Fruit fly (Drosophila melanogaster): ENCODE measurements around the gene mRpL49.

mRpL49 gene

DNA sequence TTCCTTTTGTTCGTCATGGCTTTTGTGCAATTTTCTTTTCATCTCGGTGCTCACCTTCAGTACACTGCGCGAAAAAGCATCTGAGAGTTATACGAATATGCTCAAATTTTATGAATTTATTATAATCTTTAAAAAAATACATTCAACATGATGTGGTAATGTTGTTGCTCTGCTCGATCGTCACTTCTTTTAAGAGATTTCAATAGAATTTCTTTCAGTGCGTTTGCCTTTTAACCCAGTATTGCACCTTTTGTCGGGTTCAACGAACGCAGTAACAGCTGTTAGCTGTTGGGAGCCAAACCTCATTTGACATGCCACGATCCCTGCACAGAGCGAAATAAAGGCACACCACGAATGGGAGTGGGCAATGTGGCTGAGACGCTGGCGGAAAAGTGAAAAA is 33.0 kb downstream of the mRpL49 start:
- no peak for TF ChIP-seq kay (GFP tag; ENCODE audit: borderline replicate concordance)
- no peak for TF ChIP-seq CG11617 (GFP tag; optimal IDR thresholded peaks at IDR 0.05)
- no peak for TF ChIP-seq CG14711 (tag; optimal IDR thresholded peaks at IDR 0.05)
- no peak for TF ChIP-seq CG12768 (GFP tag; optimal IDR thresholded peaks at IDR 0.05)
- TF ChIP-seq cnc (optimal IDR thresholded peaks at IDR 0.05) = no peak
- TF ChIP-seq Crg-1 (GFP tag; optimal IDR thresholded peaks at IDR 0.05) = no peak
- no peak for TF ChIP-seq CG7101 (tag; optimal IDR thresholded peaks at IDR 0.05)
- TF ChIP-seq CG33017 (tag; optimal IDR thresholded peaks at IDR 0.05) = no peak
- no peak for TF ChIP-seq toe (GFP tag; optimal IDR thresholded peaks at IDR 0.05)
- TF ChIP-seq Mnt (GFP tag; optimal IDR thresholded peaks at IDR 0.05) = no peak
- no peak for TF ChIP-seq ovo (GFP tag; optimal IDR thresholded peaks at IDR 0.05)
- no peak for TF ChIP-seq CG5204 (GFP tag; optimal IDR thresholded peaks at IDR 0.05)

DNA sequence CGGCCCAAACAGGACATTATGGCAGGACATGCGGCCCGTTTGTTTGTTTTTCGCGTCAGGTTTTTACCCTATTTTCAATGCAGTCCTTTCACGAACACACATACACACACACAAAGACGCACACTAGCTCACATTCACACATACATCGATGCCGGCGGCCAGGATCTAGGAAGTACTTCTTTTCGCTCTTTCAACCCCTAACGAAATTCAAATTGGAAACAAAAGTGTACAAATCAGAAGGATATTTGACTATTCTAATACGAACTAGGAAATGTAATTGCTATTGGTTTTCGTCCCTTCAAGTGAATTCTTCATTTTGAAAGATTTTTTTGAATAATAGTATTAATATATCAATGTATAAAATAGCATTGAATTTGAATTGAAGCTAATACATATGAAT is 33.5 kb downstream of the mRpL49 start:
- TF ChIP-seq Crg-1 (GFP tag; optimal IDR thresholded peaks at IDR 0.05) = no peak
- no peak for TF ChIP-seq cnc (optimal IDR thresholded peaks at IDR 0.05)
- no peak for TF ChIP-seq CG7101 (tag; optimal IDR thresholded peaks at IDR 0.05)

- TF ChIP-seq toe (GFP tag; optimal IDR thresholded peaks at IDR 0.05) = no peak
- no peak for TF ChIP-seq CG11617 (GFP tag; optimal IDR thresholded peaks at IDR 0.05)
- TF ChIP-seq cic (GFP tag; optimal IDR thresholded peaks at IDR 0.05) = no peak
- no peak for TF ChIP-seq CG7045 (GFP tag; optimal IDR thresholded peaks at IDR 0.05)
- TF ChIP-seq Clk (GFP tag; optimal IDR thresholded peaks at IDR 0.05) = no peak
- TF ChIP-seq tj (GFP tag; optimal IDR thresholded peaks at IDR 0.05) = no peak
These were observed 40.8 kb downstream of the mRpL49 start for dm6 chrX:12947670-12948069.

dm6 chrX:12957412-12957895 is 50.5 kb downstream of the mRpL49 start, which contains the start of gene hec:
Gene hec, minus strand, starts transcription at chrX:12957462.
- TF ChIP-seq bab1 (GFP tag; optimal IDR thresholded peaks at IDR 0.05) (no peak), toe (GFP tag; optimal IDR thresholded peaks at IDR 0.05) (no peak), CG12768 (GFP tag; optimal IDR thresholded peaks at IDR 0.05) (no peak), tj (GFP tag; optimal IDR thresholded peaks at IDR 0.05) (no peak), Mnt (GFP tag; optimal IDR thresholded peaks at IDR 0.05) (no peak), CG7101 (tag; optimal IDR thresholded peaks at IDR 0.05) (no peak), CG14711 (tag; optimal IDR thresholded peaks at IDR 0.05) (no peak), pad (GFP tag; optimal IDR thresholded peaks at IDR 0.05) (no peak), Crg-1 (GFP tag; optimal IDR thresholded peaks at IDR 0.05) (no peak), cnc (optimal IDR thresholded peaks at IDR 0.05) (no peak), CG33017 (tag; optimal IDR thresholded peaks at IDR 0.05) (no peak), CG11617 (GFP tag; optimal IDR thresholded peaks at IDR 0.05) (no peak), CG7045 (GFP tag; optimal IDR thresholded peaks at IDR 0.05) (no peak), CG1620 (GFP tag; optimal IDR thresholded peaks at IDR 0.05) (no peak)

All from whole organism, adult.